Worm (Caenorhabditis elegans) whole organism, L1 larva: Measurements from ENCODE around the gene srj-57.

Experiments
- ama-1 ChIP-seq: fragments of 150-350 bp; optimal IDR thresholded peaks from 2 replicates; lab custom pipeline; 2014
- fkh-10 ChIP-seq: sonication (generic microtip); optimal IDR thresholded peaks from 2 replicates; lab custom pipeline; 2017; ENCODE audit warnings: missing biosample characterization, missing genetic modification reagents, missing genetic modification characterization
- lin-15B ChIP-seq: fragments of 150-350 bp; sonication (generic microtip); optimal IDR thresholded peaks from 3 replicates; lab custom pipeline; 2014; ENCODE audit warnings: missing biosample characterization, missing genetic modification characterization
- nhr-237 ChIP-seq: fragments of 150-350 bp; optimal IDR thresholded peaks from 2 replicates; lab custom pipeline; 2014; ENCODE audit warnings: missing biosample characterization, missing genetic modification characterization
- nhr-90 ChIP-seq: sonication (generic microtip); optimal IDR thresholded peaks from 2 replicates; lab custom pipeline; 2016; ENCODE audit warnings: mild to moderate bottlenecking, missing genetic modification characterization, missing compliant biosample characterization; ENCODE audit not compliant: poor library complexity
- pqm-1 ChIP-seq: sonication (generic microtip); optimal IDR thresholded peaks from 3 replicates; lab custom pipeline; 2017; ENCODE audit warnings: missing biosample characterization, missing genetic modification characterization
- snpc-4 ChIP-seq: fragments of 150-350 bp; optimal IDR thresholded peaks from 2 replicates; lab custom pipeline; 2014; ENCODE audit warnings: missing biosample characterization, missing genetic modification characterization
- zag-1 ChIP-seq: fragments of 150-350 bp; optimal IDR thresholded peaks from 2 replicates; lab custom pipeline; 2014; ENCODE audit warnings: missing biosample characterization, missing genetic modification characterization

DNA sequence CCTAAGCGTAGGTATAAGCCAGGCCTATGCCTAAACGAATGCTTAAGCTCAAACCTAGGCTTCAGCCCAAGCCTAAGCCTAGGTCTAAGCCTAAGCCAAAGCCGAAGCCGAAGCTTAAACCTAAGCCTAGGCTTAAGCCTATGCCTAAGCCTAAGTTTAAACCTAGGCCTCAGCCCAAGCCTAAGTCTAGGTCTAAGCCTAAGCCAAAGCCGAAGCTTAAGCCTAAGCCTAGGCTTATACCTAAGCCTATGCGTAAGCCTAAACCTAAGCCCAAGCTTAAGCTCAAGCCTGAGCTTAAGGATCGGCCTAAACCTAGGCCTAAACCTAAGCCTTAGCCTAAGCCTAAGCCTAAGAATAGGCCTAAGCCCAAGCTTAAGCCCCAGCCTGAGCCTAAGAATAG, 29.4 kb downstream of the srj-57 start:
- no peak for TF ChIP-seq snpc-4 (tag; lab: Kevin White, UChicago)
- TF ChIP-seq nhr-237 (tag; lab: Kevin White, UChicago) = no peak
- TF ChIP-seq pqm-1 (tag; lab: Kevin White, UChicago) = no peak
- no peak for TF ChIP-seq fkh-10
- no peak for TF ChIP-seq lin-15B (tag; lab: Kevin White, UChicago)
- no peak for TF ChIP-seq nhr-90
- no peak for TF ChIP-seq ama-1 (lab: Kevin White, UChicago)
- TF ChIP-seq zag-1 (tag; lab: Kevin White, UChicago) = no peak
